Worm (Caenorhabditis elegans) whole organism, late embryonic: ENCODE results near the gene his-60.

Experiments used
- C08G9.2 ChIP-seq: sonication (generic microtip); optimal IDR thresholded peaks from 2 replicates; lab custom pipeline; 2016; ENCODE audit warnings: mild to moderate bottlenecking, missing genetic modification characterization, moderate library complexity, missing compliant biosample characterization
- C38D4.7 ChIP-seq: fragments of 200-800 bp; sonication (Bioruptor generic); optimal IDR thresholded peaks from 2 replicates; lab custom pipeline; 2018; ENCODE audit warnings: mild to moderate bottlenecking, missing genetic modification characterization, moderate library complexity, missing compliant biosample characterization
- K09A11.1 ChIP-seq: sonication (generic microtip); optimal IDR thresholded peaks from 2 replicates; lab custom pipeline; 2017; ENCODE audit warnings: antibody characterized with exemption, mild to moderate bottlenecking, missing genetic modification characterization, missing compliant biosample characterization; ENCODE audit not compliant: insufficient read depth
- T23F11.4 ChIP-seq: fragments of 200-800 bp; sonication (Bioruptor generic); optimal IDR thresholded peaks from 2 replicates; lab custom pipeline; 2018; ENCODE audit warnings: mild to moderate bottlenecking, missing genetic modification characterization, missing compliant biosample characterization
- Y22D7AL.16 ChIP-seq: sonication (generic microtip); optimal IDR thresholded peaks from 2 replicates; lab custom pipeline; 2016; ENCODE audit warnings: missing genetic modification characterization, missing compliant biosample characterization
- ceh-18 ChIP-seq: sonication (generic microtip); optimal IDR thresholded peaks from 2 replicates; lab custom pipeline; 2016; ENCODE audit warnings: missing genetic modification characterization, missing compliant biosample characterization
- ceh-19 ChIP-seq: fragments of 200-800 bp; sonication (Bioruptor generic); optimal IDR thresholded peaks from 2 replicates; lab custom pipeline; 2018; ENCODE audit warnings: mild to moderate bottlenecking, missing genetic modification characterization, missing compliant biosample characterization
- ceh-2 ChIP-seq: sonication (generic microtip); optimal IDR thresholded peaks from 2 replicates; lab custom pipeline; 2016; ENCODE audit warnings: missing genotype, missing genetic modification characterization, missing compliant biosample characterization
- ceh-24 ChIP-seq: sonication (generic microtip); optimal IDR thresholded peaks from 2 replicates; lab custom pipeline; 2016; ENCODE audit warnings: mild to moderate bottlenecking, missing genetic modification characterization, missing compliant biosample characterization
- ceh-34 ChIP-seq: sonication (generic microtip); optimal IDR thresholded peaks from 2 replicates; lab custom pipeline; 2016; ENCODE audit warnings: mild to moderate bottlenecking, missing genetic modification characterization, missing compliant biosample characterization
- ceh-45 ChIP-seq: fragments of 200-800 bp; sonication (Bioruptor generic); IDR thresholded peaks from 2 replicates; pipeline ENCODE4 v1.3.6; 2022; ENCODE audit warnings: missing genetic modification reagents, missing genetic modification characterization, missing compliant biosample characterization
- ceh-48 ChIP-seq: sonication (generic microtip); optimal IDR thresholded peaks from 2 replicates; lab custom pipeline; 2016; ENCODE audit warnings: missing genetic modification characterization, inconsistent platforms, missing compliant biosample characterization
- ceh-9 ChIP-seq: sonication (generic microtip); optimal IDR thresholded peaks from 2 replicates; lab custom pipeline; 2016; ENCODE audit warnings: mild to moderate bottlenecking, missing genetic modification characterization, inconsistent platforms, missing compliant biosample characterization
- dve-1 ChIP-seq: sonication (generic microtip); optimal IDR thresholded peaks from 2 replicates; lab custom pipeline; 2017; ENCODE audit warnings: antibody characterized with exemption, mild to moderate bottlenecking, missing genetic modification characterization, missing compliant biosample characterization
- elt-2 ChIP-seq: sonication (generic microtip); optimal IDR thresholded peaks from 2 replicates; lab custom pipeline; 2016; ENCODE audit warnings: missing genetic modification reagents, missing genetic modification characterization, missing compliant biosample characterization
- elt-4 ChIP-seq: sonication (generic microtip); optimal IDR thresholded peaks from 2 replicates; lab custom pipeline; 2016; ENCODE audit warnings: missing genetic modification characterization, missing compliant biosample characterization
- fkh-6 ChIP-seq: sonication (generic microtip); optimal IDR thresholded peaks from 2 replicates; lab custom pipeline; 2016; ENCODE audit warnings: missing genetic modification characterization, missing compliant biosample characterization
- gmeb-2 ChIP-seq: sonication (generic microtip); optimal IDR thresholded peaks from 2 replicates; lab custom pipeline; 2016; ENCODE audit warnings: missing genetic modification characterization, inconsistent platforms, missing compliant biosample characterization
- hlh-30 ChIP-seq: sonication (generic microtip); optimal IDR thresholded peaks from 2 replicates; lab custom pipeline; 2017; ENCODE audit warnings: antibody characterized with exemption, missing genetic modification characterization, missing compliant biosample characterization; ENCODE audit not compliant: insufficient read depth
- hlh-6 ChIP-seq: sonication (generic microtip); optimal IDR thresholded peaks from 2 replicates; lab custom pipeline; 2016; ENCODE audit warnings: missing genotype, missing genetic modification characterization, missing compliant biosample characterization
- hlh-8 ChIP-seq: sonication (generic microtip); optimal IDR thresholded peaks from 2 replicates; lab custom pipeline; 2016; ENCODE audit warnings: missing genotype, missing genetic modification characterization, missing compliant biosample characterization
- madf-2 ChIP-seq: sonication (generic microtip); optimal IDR thresholded peaks from 2 replicates; lab custom pipeline; 2017; ENCODE audit warnings: missing genetic modification characterization, missing compliant biosample characterization
- nfya-1 ChIP-seq: sonication (generic microtip); optimal IDR thresholded peaks from 2 replicates; lab custom pipeline; 2017; ENCODE audit warnings: missing genetic modification characterization, mild to moderate bottlenecking, missing compliant biosample characterization, antibody characterized with exemption, moderate library complexity
- nhr-11 ChIP-seq: fragments of 150-350 bp; optimal IDR thresholded peaks from 2 replicates; lab custom pipeline; 2014; ENCODE audit warnings: missing biosample characterization, missing genetic modification characterization
- npax-4 ChIP-seq: sonication (generic microtip); optimal IDR thresholded peaks from 2 replicates; lab custom pipeline; 2016; ENCODE audit warnings: missing genetic modification characterization, missing compliant biosample characterization
- pag-3 ChIP-seq: sonication (generic microtip); optimal IDR thresholded peaks from 2 replicates; lab custom pipeline; 2016; ENCODE audit warnings: missing compliant biosample characterization, missing genetic modification characterization, borderline replicate concordance
- pat-9 ChIP-seq: fragments of 200-800 bp; sonication (Bioruptor generic); optimal IDR thresholded peaks from 2 replicates; lab custom pipeline; 2018; ENCODE audit warnings: mild to moderate bottlenecking, missing genetic modification characterization, moderate library complexity, missing compliant biosample characterization
- ref-2 ChIP-seq: sonication (generic microtip); optimal IDR thresholded peaks from 2 replicates; lab custom pipeline; 2016; ENCODE audit warnings: missing genetic modification characterization, missing compliant biosample characterization
- rnt-1 ChIP-seq: sonication (generic microtip); optimal IDR thresholded peaks from 2 replicates; lab custom pipeline; 2016; ENCODE audit warnings: missing genetic modification characterization, missing compliant biosample characterization
- sox-2 ChIP-seq: fragments of 200-800 bp; sonication (Bioruptor generic); IDR thresholded peaks from 2 replicates; pipeline ENCODE4 v1.3.6; 2022; ENCODE audit warnings: missing genetic modification reagents, missing genetic modification characterization, missing compliant biosample characterization
- ttx-3 ChIP-seq: sonication (generic microtip); optimal IDR thresholded peaks from 2 replicates; lab custom pipeline; 2016; ENCODE audit warnings: missing genetic modification reagents, missing genetic modification characterization, missing compliant biosample characterization
- zip-5 ChIP-seq: sonication (generic microtip); optimal IDR thresholded peaks from 2 replicates; lab custom pipeline; 2016; ENCODE audit warnings: missing genetic modification characterization, missing compliant biosample characterization

Gene his-60

DNA sequence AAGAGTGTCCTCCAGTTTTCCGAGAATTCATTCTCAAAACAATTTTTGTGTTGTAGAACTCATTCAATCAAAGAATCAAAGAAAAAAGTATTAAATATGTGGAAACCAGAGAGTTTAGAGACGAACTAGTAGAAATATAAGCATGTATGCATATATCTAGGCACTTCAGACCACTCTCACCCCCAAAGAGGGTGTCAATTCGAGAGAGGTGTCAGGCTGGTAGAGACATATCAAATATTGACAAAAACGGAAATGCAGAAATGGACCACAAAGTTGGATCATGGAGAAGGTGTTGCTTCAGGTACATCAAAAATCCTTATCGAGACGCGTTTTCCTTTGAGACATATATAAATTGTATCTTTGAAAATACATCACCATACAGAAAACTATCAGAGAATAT is 36.0 kb upstream of the his-60 start:
- no peak for TF ChIP-seq ceh-45 (GFP tag; lab: Robert Waterston, UW)
- TF ChIP-seq hlh-6 (tag; lab: Kevin White, UChicago) = no peak
- no peak for TF ChIP-seq ref-2 (tag; lab: Kevin White, UChicago)
- TF ChIP-seq madf-2 = no peak
- TF ChIP-seq K09A11.1 (tag; lab: Kevin White, UChicago) = no peak
- TF ChIP-seq ceh-24 (tag; lab: Kevin White, UChicago) = no peak
- TF ChIP-seq ttx-3 (tag; lab: Kevin White, UChicago) = no peak
- TF ChIP-seq ceh-2 (tag; lab: Kevin White, UChicago) = no peak
- TF ChIP-seq hlh-30 (tag; lab: Kevin White, UChicago) = no peak
- TF ChIP-seq fkh-6 (tag; lab: Kevin White, UChicago) = no peak
- TF ChIP-seq nfya-1 = no peak
- TF ChIP-seq pag-3 (tag; lab: Kevin White, UChicago) = no peak
- TF ChIP-seq zip-5 = no peak

DNA sequence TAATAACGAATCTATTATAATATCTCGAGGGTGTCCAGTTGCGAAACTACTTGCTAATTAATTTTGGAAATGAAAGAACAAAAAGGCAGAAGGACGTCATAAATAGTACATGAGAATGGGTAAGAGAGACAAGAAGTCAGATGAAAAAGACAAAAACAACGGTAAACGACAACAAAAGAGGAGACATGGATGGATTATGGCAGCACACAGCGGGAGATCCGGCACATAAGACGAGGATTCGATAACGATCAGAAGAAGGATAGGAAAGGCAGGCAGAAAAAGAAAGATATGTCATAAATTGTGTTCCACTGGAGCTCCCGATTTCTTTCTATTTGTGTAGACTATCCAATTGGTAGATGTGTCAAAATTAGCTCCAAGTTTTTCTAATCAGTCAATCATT is 33.8 kb upstream of the his-60 start:
- TF ChIP-seq ref-2 (tag; lab: Kevin White, UChicago) (peak; percentile 58), elt-4 (tag; lab: Kevin White, UChicago) (no peak), fkh-6 (tag; lab: Kevin White, UChicago) (no peak)
- TF ChIP-seq, all 69 proteins: peak for 1

DNA sequence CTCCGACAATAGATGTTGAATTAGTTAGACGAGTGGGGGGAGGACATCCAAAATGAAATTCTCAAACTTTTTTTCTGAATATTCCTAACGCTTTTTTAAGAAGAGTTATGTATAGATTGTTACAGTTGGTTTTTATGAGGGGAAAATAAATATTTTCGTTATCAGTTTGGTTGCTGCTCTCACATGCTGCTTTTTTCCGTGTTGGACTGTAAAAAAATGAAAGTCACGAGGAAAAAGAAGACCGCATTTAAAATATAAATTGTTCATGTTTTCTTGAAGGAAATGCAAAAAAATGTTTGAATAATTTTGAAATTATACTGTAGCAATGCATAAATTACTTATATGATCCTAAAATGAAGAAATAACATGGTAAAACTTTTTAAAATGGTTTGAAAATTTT is 33.0 kb upstream of the his-60 start:
- TF ChIP-seq nfya-1 (no peak), ceh-18 (no peak), ceh-19 (GFP tag; lab: Kevin White, UChicago) (no peak), sox-2 (no peak), rnt-1 (tag; lab: Kevin White, UChicago) (no peak), elt-2 (tag; lab: Kevin White, UChicago) (no peak), fkh-6 (tag; lab: Kevin White, UChicago) (no peak), ceh-9 (tag; lab: Kevin White, UChicago) (no peak), pag-3 (tag; lab: Kevin White, UChicago) (no peak), C08G9.2 (tag; lab: Kevin White, UChicago) (no peak)

DNA sequence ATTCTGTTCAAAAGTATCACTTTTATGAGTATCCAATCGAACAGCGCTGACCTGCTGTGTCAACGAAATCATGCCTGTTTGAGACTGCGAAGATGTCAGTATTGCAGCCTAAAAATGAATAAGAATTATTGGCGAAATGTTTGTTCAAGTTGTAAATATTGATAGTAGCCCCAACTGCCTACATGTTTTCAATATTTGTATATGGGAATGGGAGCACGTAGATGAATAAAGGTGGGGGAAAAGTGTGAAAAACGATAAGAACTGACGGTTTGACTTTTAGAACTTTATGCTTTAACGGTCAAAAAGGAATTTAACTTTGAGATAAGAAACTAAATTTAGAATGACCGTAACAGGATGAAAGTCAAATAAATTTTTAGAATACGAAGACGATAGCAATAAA is 32.5 kb upstream of the his-60 start:
- TF ChIP-seq C08G9.2 (tag; lab: Kevin White, UChicago) (no peak), npax-4 (tag; lab: Kevin White, UChicago) (no peak), Y22D7AL.16 (tag; lab: Kevin White, UChicago) (no peak), C38D4.7 (GFP tag; lab: Kevin White, UChicago) (no peak), dve-1 (tag; lab: Kevin White, UChicago) (no peak), ceh-34 (no peak), ttx-3 (tag; lab: Kevin White, UChicago) (no peak), gmeb-2 (tag; lab: Kevin White, UChicago) (no peak), zip-5 (no peak), ceh-9 (tag; lab: Kevin White, UChicago) (no peak)

DNA sequence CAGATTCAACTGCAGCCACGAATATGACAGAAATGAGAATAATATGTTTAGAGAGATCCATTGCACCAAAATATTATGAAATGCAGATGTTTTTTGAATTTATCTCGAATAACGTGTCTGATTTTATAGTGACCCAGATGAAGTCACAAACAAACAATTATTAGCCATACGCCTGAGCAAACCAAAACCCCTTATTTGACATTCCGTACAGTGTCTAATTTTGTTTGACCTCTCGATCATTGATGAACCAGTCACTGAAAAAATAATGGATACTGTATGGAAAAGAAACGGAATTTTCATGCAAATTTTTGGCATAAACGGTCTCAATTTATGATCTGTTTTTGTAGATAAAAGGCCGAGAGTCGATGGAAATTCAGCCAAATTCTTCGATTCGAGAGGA is 28.4 kb upstream of the his-60 start, which contains the start of the genes R05G6.9 and R05G6.3:
Gene R05G6.9, minus strand, starts transcription at position 101 of the 400 bp plus-strand sequence.
Gene R05G6.3, plus strand, starts transcription at position 386 of the 400 bp plus-strand sequence.
- TF ChIP-seq ceh-48 (tag; lab: Kevin White, UChicago) (no peak), ceh-24 (tag; lab: Kevin White, UChicago) (no peak), dve-1 (tag; lab: Kevin White, UChicago) (no peak), hlh-8 (tag; lab: Kevin White, UChicago) (no peak), zip-5 (no peak), pat-9 (tag; lab: Kevin White, UChicago) (no peak), nfya-1 (no peak), ceh-45 (GFP tag; lab: Robert Waterston, UW) (no peak), elt-4 (tag; lab: Kevin White, UChicago) (no peak), nhr-11 (no peak), T23F11.4 (no peak), hlh-30 (tag; lab: Kevin White, UChicago) (no peak)
- TF ChIP-seq, all 69 proteins: peak for 0
